Fruit fly (Drosophila melanogaster): ENCODE results near the gene CG9806.

Gene CG9806

DNA sequence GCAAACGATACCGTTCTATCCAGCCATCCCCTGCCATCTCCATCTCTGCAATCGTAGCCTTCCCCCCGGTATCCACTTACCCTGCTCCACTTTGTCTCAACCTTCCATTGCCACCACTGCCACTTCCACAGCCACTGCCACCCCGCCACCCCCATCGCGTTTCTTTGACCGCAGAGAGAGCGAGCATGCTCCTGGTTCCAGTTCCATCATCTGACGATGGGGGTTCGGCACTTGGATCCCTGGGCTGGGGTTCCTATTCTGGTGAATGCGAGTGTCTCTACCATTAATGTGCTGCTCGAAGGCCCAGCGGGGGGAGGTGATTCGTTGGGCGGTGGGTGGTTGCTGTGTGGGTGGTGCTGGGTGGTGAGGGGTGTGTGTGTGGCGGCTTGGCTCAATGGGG, 13.3 kb downstream of the CG9806 start (continued):
- no peak for TF ChIP-seq Fer3 (tag; optimal IDR thresholded peaks at IDR 0.05)
- peak; percentile 97 for TF ChIP-seq abd-A (tag; optimal IDR thresholded peaks at IDR 0.05)
- TF ChIP-seq repo (GFP tag; optimal IDR thresholded peaks at IDR 0.05): no peak
- TF ChIP-seq pho (GFP tag; optimal IDR thresholded peaks at IDR 0.05): no peak
- no peak for TF ChIP-seq Atf6 (GFP tag; IDR thresholded peaks at IDR 0.05)
- TF ChIP-seq CG11560 (tag; IDR thresholded peaks at IDR 0.05): no peak
- peak; percentile 58 for TF ChIP-seq Ets65A (GFP tag)
- TF ChIP-seq CG4360 (GFP tag; IDR thresholded peaks at IDR 0.05): no peak
- TF ChIP-seq cwo (GFP tag; optimal IDR thresholded peaks at IDR 0.05): no peak
- no peak for TF ChIP-seq ranshi (GFP tag; IDR thresholded peaks at IDR 0.05)
- TF ChIP-seq CG13424 (tag; optimal IDR thresholded peaks at IDR 0.05): no peak
- TF ChIP-seq gfzf (GFP tag; optimal IDR thresholded peaks at IDR 0.05): no peak
- no peak for TF ChIP-seq Doc3 (GFP tag; IDR thresholded peaks at IDR 0.05; ENCODE audit: partially characterized antibody)
- no peak for TF ChIP-seq fd64A (GFP tag; optimal IDR thresholded peaks at IDR 0.05)
- TF ChIP-seq slp2 (GFP tag; optimal IDR thresholded peaks at IDR 0.05): no peak
- TF ChIP-seq ato (GFP tag; IDR thresholded peaks at IDR 0.05; ENCODE audit: partially characterized antibody): no peak
- 0 out of 2 replicates have a peak, but pooled peaks have one; percentile 14 for TF ChIP-seq Bgb (GFP tag; IDR thresholded peaks at IDR 0.05; ENCODE audit: partially characterized antibody)
- no peak for TF ChIP-seq sr (GFP tag; IDR thresholded peaks at IDR 0.05)
- no peak for TF ChIP-seq CG13296 (GFP tag; optimal IDR thresholded peaks at IDR 0.05)
- no peak for TF ChIP-seq CG9609 (GFP tag; optimal IDR thresholded peaks at IDR 0.05)
- no peak for TF ChIP-seq CG2202 (tag; optimal IDR thresholded peaks at IDR 0.05)
- TF ChIP-seq Hmr (GFP tag; optimal IDR thresholded peaks at IDR 0.05): peak; percentile 9
- no peak for TF ChIP-seq Rx (GFP tag; IDR thresholded peaks at IDR 0.05)
- TF ChIP-seq stc (GFP tag; IDR thresholded peaks at IDR 0.05): no peak
- no peak for TF ChIP-seq ewg (GFP tag; optimal IDR thresholded peaks at IDR 0.05)
- TF ChIP-seq cas (GFP tag; IDR thresholded peaks at IDR 0.05): no peak
- no peak for TF ChIP-seq Asciz (GFP tag; optimal IDR thresholded peaks at IDR 0.05)
- TF ChIP-seq jigr1 (GFP tag; IDR thresholded peaks at IDR 0.05): no peak
- TF ChIP-seq HLH54F (GFP tag; optimal IDR thresholded peaks at IDR 0.05): no peak
- TF ChIP-seq oc (tag; optimal IDR thresholded peaks at IDR 0.05): no peak
- no peak for TF ChIP-seq odd (GFP tag; optimal IDR thresholded peaks at IDR 0.05)
- no peak for TF ChIP-seq CG1233 (GFP tag; optimal IDR thresholded peaks at IDR 0.05)
- TF ChIP-seq crol (GFP tag; IDR thresholded peaks at IDR 0.05): peak; percentile 64
- TF ChIP-seq CG7786 (GFP tag; optimal IDR thresholded peaks at IDR 0.05): no peak
- TF ChIP-seq eve (GFP tag; optimal IDR thresholded peaks at IDR 0.05): no peak
- no peak for TF ChIP-seq bsh (GFP tag; optimal IDR thresholded peaks at IDR 0.05)

DNA sequence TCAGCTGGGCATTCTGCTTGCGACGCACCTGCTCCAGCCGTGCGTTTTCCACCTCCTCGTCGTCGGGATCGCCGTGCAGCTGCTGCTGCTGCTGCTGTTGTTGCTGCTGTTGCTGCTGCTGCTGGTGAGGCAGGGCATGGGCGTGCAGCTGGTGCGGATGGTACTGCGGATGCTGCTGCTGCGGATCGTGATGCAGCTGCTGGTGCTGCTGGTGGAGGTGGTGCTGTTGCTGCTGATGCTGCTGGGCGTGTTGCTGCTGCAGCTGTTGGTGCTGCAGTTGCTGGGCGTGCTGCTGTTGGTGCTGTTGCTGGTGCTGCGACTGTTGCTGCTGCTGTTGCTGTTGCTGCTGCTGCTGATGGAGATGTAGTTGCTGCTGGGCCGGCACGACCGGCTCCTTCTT, 19.3 kb downstream of the CG9806 start:
- TF ChIP-seq Eip74EF (GFP tag; optimal IDR thresholded peaks at IDR 0.05) (no peak), Med (GFP tag) (peak; percentile 19), Ets65A (GFP tag) (peak; percentile 10), Dfd (GFP tag; optimal IDR thresholded peaks at IDR 0.05) (peak in 1 of 2 experiments; percentile 16)

DNA sequence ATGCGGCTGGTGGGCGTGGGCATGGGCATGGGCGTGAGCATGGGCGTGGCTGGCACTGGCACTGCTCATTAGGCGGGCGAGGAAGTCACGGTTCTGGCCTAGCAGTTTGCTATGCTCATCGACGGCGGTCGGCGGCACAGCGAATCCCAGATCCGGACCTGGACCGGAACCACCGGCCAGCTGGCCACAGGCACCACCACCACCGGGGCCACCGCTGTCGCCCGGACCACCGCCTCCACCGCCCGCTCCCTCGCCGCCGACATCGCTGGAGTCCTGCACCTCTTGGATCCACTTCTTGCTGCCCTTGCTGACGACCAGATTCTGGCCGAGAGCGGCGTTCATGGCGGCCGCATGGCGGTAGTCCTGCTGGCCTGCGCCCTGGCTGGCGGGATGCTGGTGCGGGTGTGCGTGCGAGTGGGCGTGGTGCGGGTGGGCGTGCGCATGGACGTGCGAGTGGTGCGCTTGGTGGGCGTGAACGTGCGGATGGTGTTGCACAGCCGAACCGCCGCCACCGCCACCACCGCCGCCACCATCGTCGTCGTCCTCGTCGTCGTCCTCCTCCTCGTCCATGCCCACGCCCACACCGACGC, 19.9 kb downstream of the CG9806 start:
- TF ChIP-seq Hr39 (optimal IDR thresholded peaks at IDR 0.05) (peak; percentile 93), sens (GFP tag) (peak; percentile 34), ase (GFP tag; IDR thresholded peaks at IDR 0.05) (no peak), pan (optimal IDR thresholded peaks at IDR 0.05) (no peak), pan (GFP tag; optimal IDR thresholded peaks at IDR 0.05 in 1 of 2, IDR thresholded peaks at IDR 0.05 in 1 of 2) (peak in 1 of 2 experiments; percentile 21)
